Worm (Caenorhabditis elegans): Measurements from ENCODE around the gene ttr-50.
A peak's percentile ranks its signal among the peaks of the same experiment; 100 is the strongest.

Gene ttr-50

ce11 chrIV:11656144-11656780 is 15.4 kb upstream of the ttr-50 start, which contains the start of gene ZK809.5:
Gene ZK809.5 (plus strand): TSS chrIV:11656730.
- TF ChIP-seq aha-1 (tag; optimal IDR thresholded peaks at IDR 0.05): no peak
- TF ChIP-seq nhr-71 (tag; optimal IDR thresholded peaks at IDR 0.05): peak; percentile 0
- TF ChIP-seq nhr-28 (tag; optimal IDR thresholded peaks at IDR 0.05): no peak
- peak; percentile 13 for TF ChIP-seq skn-1 (tag; optimal IDR thresholded peaks at IDR 0.05)
- TF ChIP-seq hlh-17 (GFP tag; optimal IDR thresholded peaks at IDR 0.05; ENCODE audit: borderline replicate concordance): no peak
- no peak for TF ChIP-seq ceh-90 (tag; optimal IDR thresholded peaks at IDR 0.05)
- peak in 1 of 3 experiments; percentile 20 for TF ChIP-seq dpl-1 (GFP tag; optimal IDR thresholded peaks at IDR 0.05)
- peak; percentile 24 for TF ChIP-seq blmp-1 (tag; optimal IDR thresholded peaks at IDR 0.05)
- TF ChIP-seq efl-1 (optimal IDR thresholded peaks at IDR 0.05): no peak
- peak in 1 of 2 experiments; percentile 72 for TF ChIP-seq efl-1 (GFP tag; optimal IDR thresholded peaks at IDR 0.05 in 1 of 2)
- TF ChIP-seq lsy-2 (tag; optimal IDR thresholded peaks at IDR 0.05): peak in 1 of 2 experiments; percentile 41
- peak in 1 of 2 experiments; percentile 10 for TF ChIP-seq lin-35 (GFP tag; optimal IDR thresholded peaks at IDR 0.05)

ce11 chrIV:11655370-11655769 is 14.6 kb upstream of the ttr-50 start, which contains the start of gene ent-1:
Gene ent-1 (minus strand): TSS chrIV:11655470.
- TF ChIP-seq lsy-2 (tag; optimal IDR thresholded peaks at IDR 0.05) (peak in 1 of 2 experiments; percentile 26), nhr-11 (tag; optimal IDR thresholded peaks at IDR 0.05) (no peak)

ce11 chrIV:11651965-11652453 is 11.2 kb upstream of the ttr-50 start, which contains the start of the genes acl-3 and ndub-6:
Gene acl-3 (minus strand): TSS chrIV:11652023.
Gene ndub-6 (plus strand): TSS chrIV:11652403.
- TF ChIP-seq C34B4.2 (tag; optimal IDR thresholded peaks at IDR 0.05) (no peak), rnt-1 (tag; optimal IDR thresholded peaks at IDR 0.05) (no peak), grh-1 (GFP tag; IDR thresholded peaks at IDR 0.05) (no peak), lsy-2 (tag; optimal IDR thresholded peaks at IDR 0.05) (peak in 1 of 2 experiments; percentile 24), jun-1 (tag; optimal IDR thresholded peaks at IDR 0.05) (no peak), dpl-1 (GFP tag; optimal IDR thresholded peaks at IDR 0.05) (peak in 1 of 3 experiments; percentile 11), mdl-1 (tag; optimal IDR thresholded peaks at IDR 0.05) (no peak), tbx-2 (tag; optimal IDR thresholded peaks at IDR 0.05) (no peak), lin-35 (GFP tag; optimal IDR thresholded peaks at IDR 0.05) (peak in 1 of 2 experiments; percentile 11), pax-3 (tag; optimal IDR thresholded peaks at IDR 0.05) (no peak), nhr-11 (tag; optimal IDR thresholded peaks at IDR 0.05) (no peak), nhr-76 (tag; optimal IDR thresholded peaks at IDR 0.05) (no peak), egl-27 (tag; optimal IDR thresholded peaks at IDR 0.05) (no peak), efl-3 (GFP tag; optimal IDR thresholded peaks at IDR 0.05) (no peak), snu-23 (GFP tag; optimal IDR thresholded peaks at IDR 0.05) (peak; percentile 20), blmp-1 (tag; optimal IDR thresholded peaks at IDR 0.05) (no peak), C16A3.4 (tag; optimal IDR thresholded peaks at IDR 0.05) (no peak), lin-15B (tag; optimal IDR thresholded peaks at IDR 0.05) (no peak), mef-2 (tag; optimal IDR thresholded peaks at IDR 0.05) (no peak), xbp-1 (tag; optimal IDR thresholded peaks at IDR 0.05) (no peak), hpl-2 (GFP tag; optimal IDR thresholded peaks at IDR 0.05) (no peak), sox-4 (tag; optimal IDR thresholded peaks at IDR 0.05) (no peak), ceh-63 (GFP tag; optimal IDR thresholded peaks at IDR 0.05) (no peak)

DNA sequence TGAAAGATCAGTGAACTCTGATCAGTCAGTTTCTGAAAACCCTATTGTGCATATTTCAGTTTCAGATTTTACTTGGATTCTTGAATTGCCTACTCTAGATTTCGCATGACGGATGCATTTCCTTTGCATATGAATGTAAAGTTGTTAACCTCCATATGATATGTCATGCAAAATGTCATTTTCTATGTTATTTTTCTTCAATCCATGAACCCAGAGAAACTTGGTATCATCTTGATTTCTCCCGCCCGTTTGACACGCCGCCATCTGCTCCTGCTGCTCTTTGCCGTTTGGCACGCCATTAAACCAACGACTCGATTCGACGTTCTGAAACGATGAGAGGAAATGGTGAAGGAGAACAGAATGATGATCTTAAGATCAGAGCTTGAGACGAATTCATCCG is 9.5 kb upstream of the ttr-50 start:
- TF ChIP-seq blmp-1 (tag; optimal IDR thresholded peaks at IDR 0.05): no peak
- no peak for TF ChIP-seq unc-98 (GFP tag; IDR thresholded peaks at IDR 0.05)
- TF ChIP-seq nhr-76 (tag; optimal IDR thresholded peaks at IDR 0.05): no peak
- TF ChIP-seq vab-15 (tag; optimal IDR thresholded peaks at IDR 0.05): no peak
- TF ChIP-seq nhr-237 (tag; optimal IDR thresholded peaks at IDR 0.05): no peak
- TF ChIP-seq lsy-2 (tag; optimal IDR thresholded peaks at IDR 0.05): no peak
- no peak for TF ChIP-seq lir-3 (tag; optimal IDR thresholded peaks at IDR 0.05; ENCODE audit: poor library complexity)
- TF ChIP-seq ztf-4 (tag; optimal IDR thresholded peaks at IDR 0.05): no peak
- no peak for TF ChIP-seq mep-1 (tag; optimal IDR thresholded peaks at IDR 0.05)
- no peak for TF ChIP-seq pag-3 (tag; optimal IDR thresholded peaks at IDR 0.05; ENCODE audit: borderline replicate concordance, insufficient read depth)

Measured in whole organism, L1 larva.